Worm (Caenorhabditis elegans) whole organism, L1 larva: ENCODE measurements around the gene Y41D4B.24.

Source experiments
- C04F5.9 ChIP-seq: sonication (generic microtip); optimal IDR thresholded peaks from 2 replicates; lab custom pipeline; 2016; ENCODE audit warnings: missing genetic modification characterization, missing compliant biosample characterization
- C16A3.4 ChIP-seq: fragments of 150-350 bp; optimal IDR thresholded peaks from 2 replicates; lab custom pipeline; 2014; ENCODE audit warnings: missing biosample characterization, missing genetic modification characterization
- F16B12.6 ChIP-seq: fragments of 150-350 bp; optimal IDR thresholded peaks from 2 replicates; lab custom pipeline; 2014; ENCODE audit warnings: missing biosample characterization, missing genetic modification characterization
- Y116A8C.19 ChIP-seq: sonication (generic microtip); optimal IDR thresholded peaks from 2 replicates; lab custom pipeline; 2016; ENCODE audit warnings: missing compliant biosample characterization, missing genetic modification characterization, borderline replicate concordance
- aha-1 ChIP-seq: fragments of 150-350 bp; optimal IDR thresholded peaks from 2 replicates; lab custom pipeline; 2014; ENCODE audit warnings: missing biosample characterization, missing genetic modification characterization
- aly-2 ChIP-seq: fragments of 150-350 bp; optimal IDR thresholded peaks from 2 replicates; lab custom pipeline; 2014; ENCODE audit warnings: missing biosample characterization, missing genetic modification characterization
- ceh-63 ChIP-seq: fragments of 200-800 bp; sonication (Bioruptor generic); optimal IDR thresholded peaks from 2 replicates; lab custom pipeline; 2018; ENCODE audit warnings: mild to moderate bottlenecking, missing genetic modification characterization, missing compliant biosample characterization
- ceh-82 ChIP-seq, 3 experiments: fragments of 150-350 bp in 1 of 3; sonication (generic microtip) in 2 of 3; optimal IDR thresholded peaks; 2 replicates each; lab custom pipeline; 2014 to 2017; ENCODE audit warnings: missing biosample characterization in 3 of 3, missing genetic modification characterization in 3 of 3
- ceh-88 ChIP-seq: fragments of 200-800 bp; sonication (Bioruptor generic); IDR thresholded peaks from 2 replicates; pipeline ENCODE4 v1.3.6; 2022; ENCODE audit warnings: missing genetic modification characterization, missing compliant biosample characterization
- dpl-1 ChIP-seq, 3 experiments: fragments of 150-350 bp in 2 of 3; sonication (generic microtip) in 1 of 3; optimal IDR thresholded peaks; 2 replicates each; lab custom pipeline; 2014 to 2017; ENCODE audit warnings: missing biosample characterization in 3 of 3, missing genetic modification characterization in 3 of 3, missing genetic modification reagents in 3 of 3
- dsc-1 ChIP-seq: sonication (generic microtip); optimal IDR thresholded peaks from 2 replicates; lab custom pipeline; 2016; ENCODE audit warnings: mild to moderate bottlenecking, missing genetic modification characterization, missing compliant biosample characterization
- efl-1 ChIP-seq, 4 experiments: fragments of 150-350 bp; optimal IDR thresholded peaks in 3 of 4; peaks in 1 of 4; 1 replicate in 1 of 4; 2 replicates in 3 of 4; lab custom pipeline; 2014; ENCODE audit warnings: missing biosample characterization in 2 of 4, missing genetic modification characterization in 2 of 4, missing genetic modification reagents in 2 of 4
- egl-13 ChIP-seq: sonication (generic microtip); optimal IDR thresholded peaks from 2 replicates; lab custom pipeline; 2016; ENCODE audit warnings: missing genotype, missing genetic modification reagents, missing genetic modification characterization, missing compliant biosample characterization
- elt-2 ChIP-seq: sonication (generic microtip); optimal IDR thresholded peaks from 2 replicates; lab custom pipeline; 2016; ENCODE audit warnings: missing genetic modification characterization, mild to moderate bottlenecking, inconsistent platforms, missing compliant biosample characterization, missing genetic modification reagents
- ets-5 ChIP-seq: fragments of 200-800 bp; sonication (Bioruptor generic); IDR thresholded peaks from 2 replicates; pipeline ENCODE4 v1.3.6; 2022; ENCODE audit warnings: missing genetic modification characterization, missing compliant biosample characterization
- fkh-8 ChIP-seq: sonication (generic microtip); optimal IDR thresholded peaks from 2 replicates; lab custom pipeline; 2016; ENCODE audit warnings: mild to moderate bottlenecking, missing genetic modification characterization, missing compliant biosample characterization
- fos-1 ChIP-seq: fragments of 150-350 bp; optimal IDR thresholded peaks from 2 replicates; lab custom pipeline; 2014; ENCODE audit warnings: missing biosample characterization, missing genetic modification characterization
- grh-1 ChIP-seq: fragments of 200-800 bp; sonication (Bioruptor generic); IDR thresholded peaks from 2 replicates; pipeline ENCODE4 v1.3.6; 2022; ENCODE audit warnings: missing genetic modification reagents, missing genetic modification characterization, missing compliant biosample characterization
- hlh-17 ChIP-seq: fragments of 200-800 bp; sonication (Bioruptor generic); optimal IDR thresholded peaks from 2 replicates; lab custom pipeline; 2018; ENCODE audit warnings: missing genetic modification characterization, mild to moderate bottlenecking, missing compliant biosample characterization, moderate library complexity, borderline replicate concordance
- hpl-2 ChIP-seq: fragments of 150-350 bp; optimal IDR thresholded peaks from 2 replicates; lab custom pipeline; 2014; ENCODE audit warnings: missing biosample characterization, missing genetic modification reagents, missing genetic modification characterization
- irx-1 ChIP-seq: sonication (generic microtip); optimal IDR thresholded peaks from 2 replicates; lab custom pipeline; 2016; ENCODE audit warnings: missing genetic modification characterization, missing compliant biosample characterization
- jun-1 ChIP-seq: fragments of 150-350 bp; optimal IDR thresholded peaks from 2 replicates; lab custom pipeline; 2014; ENCODE audit warnings: missing biosample characterization, missing genetic modification reagents, missing genetic modification characterization
- lin-13 ChIP-seq: fragments of 150-350 bp; optimal IDR thresholded peaks from 2 replicates; lab custom pipeline; 2014; ENCODE audit warnings: missing biosample characterization, missing genetic modification reagents, missing genetic modification characterization
- lin-14 ChIP-seq: fragments of 200-800 bp; sonication (Bioruptor generic); optimal IDR thresholded peaks from 2 replicates; lab custom pipeline; 2018; ENCODE audit warnings: mild to moderate bottlenecking, missing genetic modification characterization, moderate library complexity, missing compliant biosample characterization
- lin-35 ChIP-seq, 2 experiments: fragments of 150-350 bp; optimal IDR thresholded peaks; 2 replicates each; lab custom pipeline; 2014; ENCODE audit warnings: missing biosample characterization in 2 of 2, missing genetic modification characterization in 2 of 2, missing genetic modification reagents in 2 of 2
- lin-39 ChIP-seq: fragments of 150-350 bp; optimal IDR thresholded peaks from 2 replicates; lab custom pipeline; 2014; ENCODE audit warnings: missing biosample characterization, missing genetic modification reagents, missing genetic modification characterization
- lsy-2 ChIP-seq, 2 experiments: fragments of 150-350 bp; optimal IDR thresholded peaks; 2 replicates each; lab custom pipeline; 2014; ENCODE audit warnings: missing biosample characterization in 2 of 2, missing genetic modification characterization in 2 of 2
- mab-9 ChIP-seq: fragments of 200-800 bp; sonication (Bioruptor generic); IDR thresholded peaks from 2 replicates; pipeline ENCODE4 v1.3.6; 2022; ENCODE audit warnings: missing genetic modification reagents, missing genetic modification characterization, missing compliant biosample characterization
- mdl-1 ChIP-seq, 2 experiments: fragments of 150-350 bp; optimal IDR thresholded peaks; 2 replicates each; lab custom pipeline; 2014 to 2017; ENCODE audit warnings: missing biosample characterization in 2 of 2, missing genetic modification characterization in 2 of 2, inconsistent platforms in 1 of 2
- mef-2 ChIP-seq: fragments of 150-350 bp; optimal IDR thresholded peaks from 2 replicates; lab custom pipeline; 2014; ENCODE audit warnings: missing biosample characterization, missing genetic modification characterization
- mep-1 ChIP-seq: fragments of 150-350 bp; optimal IDR thresholded peaks from 2 replicates; lab custom pipeline; 2014; ENCODE audit warnings: missing biosample characterization, missing genetic modification characterization
- nhr-20 ChIP-seq: sonication (generic microtip); optimal IDR thresholded peaks from 2 replicates; lab custom pipeline; 2016; ENCODE audit warnings: mild to moderate bottlenecking, missing genetic modification characterization, missing compliant biosample characterization
- nhr-237 ChIP-seq: fragments of 150-350 bp; optimal IDR thresholded peaks from 2 replicates; lab custom pipeline; 2014; ENCODE audit warnings: missing biosample characterization, missing genetic modification characterization
- nhr-71 ChIP-seq: sonication (generic microtip); optimal IDR thresholded peaks from 2 replicates; lab custom pipeline; 2016; ENCODE audit warnings: mild to moderate bottlenecking, missing genetic modification characterization, moderate library complexity, missing compliant biosample characterization
- nhr-76 ChIP-seq: sonication (generic microtip); optimal IDR thresholded peaks from 2 replicates; lab custom pipeline; 2017; ENCODE audit warnings: missing biosample characterization, missing genetic modification characterization
- nhr-85 ChIP-seq: sonication (generic microtip); peaks from one replicate; lab custom pipeline; 2016; ENCODE audit warnings: missing genetic modification characterization, inconsistent platforms, missing compliant biosample characterization
- nhr-90 ChIP-seq: sonication (generic microtip); optimal IDR thresholded peaks from 2 replicates; lab custom pipeline; 2016; ENCODE audit warnings: mild to moderate bottlenecking, missing genetic modification characterization, missing compliant biosample characterization; ENCODE audit not compliant: poor library complexity
- pax-3 ChIP-seq: fragments of 200-800 bp; sonication (Bioruptor generic); optimal IDR thresholded peaks from 2 replicates; lab custom pipeline; 2018; ENCODE audit warnings: mild to moderate bottlenecking, missing genetic modification characterization, moderate library complexity, missing compliant biosample characterization
- pqm-1 ChIP-seq: sonication (generic microtip); optimal IDR thresholded peaks from 3 replicates; lab custom pipeline; 2017; ENCODE audit warnings: missing biosample characterization, missing genetic modification characterization
- skn-1 ChIP-seq: fragments of 150-350 bp; optimal IDR thresholded peaks from 2 replicates; lab custom pipeline; 2014; ENCODE audit warnings: missing biosample characterization, missing genetic modification characterization
- snpc-4 ChIP-seq: fragments of 150-350 bp; optimal IDR thresholded peaks from 2 replicates; lab custom pipeline; 2014; ENCODE audit warnings: missing biosample characterization, missing genetic modification characterization
- snu-23 ChIP-seq: sonication (generic microtip); optimal IDR thresholded peaks from 2 replicates; lab custom pipeline; 2016; ENCODE audit warnings: missing genetic modification characterization, missing compliant biosample characterization
- sup-37 ChIP-seq: fragments of 200-800 bp; sonication (Bioruptor generic); optimal IDR thresholded peaks from 2 replicates; lab custom pipeline; 2018; ENCODE audit warnings: mild to moderate bottlenecking, missing genetic modification characterization, missing compliant biosample characterization
- swsn-7 ChIP-seq: sonication (generic microtip); optimal IDR thresholded peaks from 2 replicates; lab custom pipeline; 2016; ENCODE audit warnings: missing genetic modification characterization, missing compliant biosample characterization
- tbx-2 ChIP-seq: sonication (generic microtip); optimal IDR thresholded peaks from 2 replicates; lab custom pipeline; 2016; ENCODE audit warnings: missing genetic modification characterization, missing compliant biosample characterization
- unc-130 ChIP-seq: fragments of 150-350 bp; optimal IDR thresholded peaks from 2 replicates; lab custom pipeline; 2017; ENCODE audit warnings: missing biosample characterization, missing genetic modification characterization, inconsistent platforms
- unc-30 ChIP-seq: sonication (generic microtip); optimal IDR thresholded peaks from 2 replicates; lab custom pipeline; 2017; ENCODE audit warnings: missing biosample characterization, missing genetic modification characterization
- unc-62 ChIP-seq: fragments of 150-350 bp; optimal IDR thresholded peaks from 2 replicates; lab custom pipeline; 2014; ENCODE audit warnings: missing biosample characterization, missing genetic modification reagents, missing genetic modification characterization
- unc-86 ChIP-seq: sonication (generic microtip); optimal IDR thresholded peaks from 2 replicates; lab custom pipeline; 2016; ENCODE audit warnings: missing genetic modification characterization, missing compliant biosample characterization
- unc-98 ChIP-seq: fragments of 200-800 bp; sonication (Bioruptor generic); IDR thresholded peaks from 2 replicates; pipeline ENCODE4 v1.3.6; 2022; ENCODE audit warnings: missing genetic modification characterization, missing compliant biosample characterization
- xbp-1 ChIP-seq: sonication (generic microtip); optimal IDR thresholded peaks from 2 replicates; lab custom pipeline; 2016; ENCODE audit warnings: missing genetic modification characterization, missing compliant biosample characterization
- zip-4 ChIP-seq: fragments of 200-800 bp; sonication (Bioruptor generic); optimal IDR thresholded peaks from 2 replicates; lab custom pipeline; 2018; ENCODE audit warnings: mild to moderate bottlenecking, missing genetic modification characterization, moderate library complexity, missing compliant biosample characterization
- ztf-11 ChIP-seq, 2 experiments: sonication (generic microtip); optimal IDR thresholded peaks; 2 replicates each; lab custom pipeline; 2016 to 2017; ENCODE audit warnings: missing genetic modification characterization in 2 of 2, missing biosample characterization in 1 of 2, missing compliant biosample characterization in 1 of 2
- ztf-4 ChIP-seq: fragments of 150-350 bp; optimal IDR thresholded peaks from 2 replicates; lab custom pipeline; 2014; ENCODE audit warnings: missing biosample characterization, missing genetic modification characterization

Y41D4B.24 gene

ce11 chrIV:1687151-1687550 lies 5.2 kb upstream of the Y41D4B.24 start (continued):
- TF ChIP-seq irx-1 (tag; lab: Kevin White, UChicago) (no peak), C04F5.9 (no peak), lsy-2 (tag; optimal IDR thresholded peaks at IDR 0.05; lab: Kevin White, UChicago) (no peak), ceh-82 (tag; optimal IDR thresholded peaks at IDR 0.05; lab: Kevin White, UChicago) (no peak), efl-1 (optimal IDR thresholded peaks at IDR 0.05; lab: Kevin White, UChicago) (peak in 1 of 2 experiments; percentile 10), efl-1 (GFP tag; optimal IDR thresholded peaks at IDR 0.05 in 1 of 2; lab: Kevin White, UChicago) (no peak), C16A3.4 (tag; lab: Kevin White, UChicago) (no peak), snpc-4 (tag; lab: Kevin White, UChicago) (no peak), lin-14 (GFP tag; lab: Kevin White, UChicago) (no peak), unc-86 (no peak), ets-5 (no peak), zip-4 (GFP tag; lab: Kevin White, UChicago) (no peak), pqm-1 (no peak), F16B12.6 (tag; lab: Kevin White, UChicago) (no peak), nhr-90 (tag; lab: Kevin White, UChicago) (peak; percentile 68), aly-2 (tag; lab: Kevin White, UChicago) (no peak), swsn-7 (peak; percentile 4), dsc-1 (tag; lab: Kevin White, UChicago) (peak; percentile 30), dpl-1 (GFP tag; optimal IDR thresholded peaks at IDR 0.05; lab: Kevin White, UChicago) (no peak), lin-39 (tag; lab: Kevin White, UChicago) (no peak), ceh-88 (GFP tag; lab: Robert Waterston, UW) (no peak), hpl-2 (GFP tag; lab: Kevin White, UChicago) (no peak), mef-2 (tag; lab: Kevin White, UChicago) (no peak), unc-62 (GFP tag; lab: Kevin White, UChicago) (no peak), ztf-4 (tag; lab: Kevin White, UChicago) (no peak), Y116A8C.19 (tag; lab: Kevin White, UChicago) (no peak), fkh-8 (no peak), xbp-1 (tag; lab: Kevin White, UChicago) (peak; percentile 4), jun-1 (no peak), nhr-76 (no peak), unc-130 (no peak), skn-1 (tag; lab: Kevin White, UChicago) (no peak), unc-98 (GFP tag; lab: Robert Waterston, UW) (peak; percentile 77), grh-1 (0 out of 2 replicates have a peak, but pooled peaks have one; percentile 29), nhr-71 (tag; lab: Kevin White, UChicago) (peak; percentile 43), unc-30 (tag; lab: Kevin White, UChicago) (no peak), mep-1 (tag; lab: Kevin White, UChicago) (no peak), pax-3 (tag; lab: Kevin White, UChicago) (peak; percentile 33), tbx-2 (peak; percentile 51), mdl-1 (tag; optimal IDR thresholded peaks at IDR 0.05; lab: Kevin White, UChicago) (no peak), nhr-20 (no peak), fos-1 (no peak), snu-23 (GFP tag; lab: Kevin White, UChicago) (no peak), egl-13 (tag; lab: Kevin White, UChicago) (peak; percentile 37), nhr-85 (peak; percentile 70), mab-9 (GFP tag; lab: Robert Waterston, UW) (no peak), lin-13 (no peak), ztf-11 (tag; optimal IDR thresholded peaks at IDR 0.05; lab: Kevin White, UChicago) (peak in 1 of 2 experiments; percentile 56), nhr-237 (tag; lab: Kevin White, UChicago) (no peak), hlh-17 (no peak), elt-2 (tag; lab: Kevin White, UChicago) (peak; percentile 67), aha-1 (no peak), lin-35 (GFP tag; optimal IDR thresholded peaks at IDR 0.05; lab: Kevin White, UChicago) (no peak), sup-37 (GFP tag; lab: Kevin White, UChicago) (no peak), ceh-63 (GFP tag; lab: Kevin White, UChicago) (no peak)
